Fruit fly (Drosophila melanogaster) whole organism, embryonic: ENCODE data around the gene CG17224.

Experiments
- ATbp ChIP-seq: fragments of 200-800 bp; sonication (Bioruptor generic); optimal IDR thresholded peaks from 2 replicates; lab custom pipeline; 2017; ENCODE audit warnings: missing biosample characterization, mild to moderate bottlenecking, missing genetic modification characterization, missing genetic modification reagents
- Asciz ChIP-seq: fragments of 200-800 bp; sonication (Bioruptor generic); optimal IDR thresholded peaks from 2 replicates; lab custom pipeline; 2017; ENCODE audit warnings: missing biosample characterization, mild to moderate bottlenecking, missing genetic modification characterization, missing genetic modification reagents
- Bgb ChIP-seq: fragments of 200-800 bp; sonication (Bioruptor generic); IDR thresholded peaks from 2 replicates; pipeline ENCODE4 v1.3.6; 2022; ENCODE audit warnings: missing biosample characterization, missing genetic modification characterization; ENCODE audit not compliant: partially characterized antibody
- Blimp-1 ChIP-seq: fragments of 200-800 bp; sonication (Bioruptor generic); optimal IDR thresholded peaks from 3 replicates; lab custom pipeline; 2018; ENCODE audit warnings: missing biosample characterization, missing genetic modification characterization, mild to moderate bottlenecking, moderate library complexity, missing genetic modification reagents
- CG10267 ChIP-seq: fragments of 200-800 bp; sonication (Bioruptor generic); optimal IDR thresholded peaks from 2 replicates; lab custom pipeline; 2018; ENCODE audit warnings: missing biosample characterization, mild to moderate bottlenecking, missing genetic modification characterization, moderate library complexity
- CG10979 ChIP-seq: fragments of 200-800 bp; sonication (Bioruptor generic); optimal IDR thresholded peaks from 2 replicates; lab custom pipeline; 2018; ENCODE audit warnings: missing biosample characterization, mild to moderate bottlenecking, missing genetic modification characterization, moderate library complexity
- CG11247 ChIP-seq: fragments of 200-800 bp; sonication (Bioruptor generic); IDR thresholded peaks from 2 replicates; pipeline ENCODE4 v1.3.6; 2022; ENCODE audit warnings: missing biosample characterization, missing genetic modification characterization
- CG11560 ChIP-seq: fragments of 200-800 bp; sonication (Bioruptor generic); IDR thresholded peaks from 3 replicates; pipeline ENCODE4 v1.3.6; 2022; ENCODE audit warnings: missing biosample characterization, missing genetic modification characterization
- CG1233 ChIP-seq: fragments of 200-800 bp; sonication (Bioruptor generic); optimal IDR thresholded peaks from 4 replicates; lab custom pipeline; 2018; ENCODE audit warnings: missing biosample characterization, mild to moderate bottlenecking, missing genetic modification characterization
- CG12942 ChIP-seq: fragments of 200-800 bp; sonication (Bioruptor generic); optimal IDR thresholded peaks from 3 replicates; lab custom pipeline; 2016; ENCODE audit warnings: missing biosample characterization, missing genetic modification characterization
- CG13624 ChIP-seq: fragments of 200-800 bp; sonication (Bioruptor generic); optimal IDR thresholded peaks from 2 replicates; lab custom pipeline; 2016; ENCODE audit warnings: missing biosample characterization, missing genetic modification characterization
- CG15011 ChIP-seq: fragments of 200-800 bp; sonication (Bioruptor generic); optimal IDR thresholded peaks from 3 replicates; lab custom pipeline; 2018; ENCODE audit warnings: missing biosample characterization, mild to moderate bottlenecking, missing genetic modification characterization
- CG1792 ChIP-seq: fragments of 200-800 bp; sonication (Bioruptor generic); optimal IDR thresholded peaks from 2 replicates; lab custom pipeline; 2016; ENCODE audit warnings: missing biosample characterization, missing genetic modification characterization
- CG31441 ChIP-seq: fragments of 200-800 bp; sonication (Bioruptor generic); IDR thresholded peaks from 2 replicates; pipeline ENCODE4 v1.3.6; 2022; ENCODE audit warnings: missing biosample characterization, missing genetic modification characterization
- CG33213 ChIP-seq: fragments of 200-800 bp; sonication (Bioruptor generic); optimal IDR thresholded peaks from 3 replicates; lab custom pipeline; 2016; ENCODE audit warnings: missing biosample characterization, missing genetic modification characterization
- CG34376 ChIP-seq: fragments of 200-800 bp; sonication (Bioruptor generic); optimal IDR thresholded peaks from 2 replicates; lab custom pipeline; 2018; ENCODE audit warnings: missing biosample characterization, mild to moderate bottlenecking, missing genetic modification characterization
- CG4282 ChIP-seq: fragments of 200-800 bp; sonication (Bioruptor generic); optimal IDR thresholded peaks from 2 replicates; lab custom pipeline; 2016; ENCODE audit warnings: missing biosample characterization, missing genetic modification characterization
- CG4424 ChIP-seq: fragments of 200-800 bp; sonication (Bioruptor generic); optimal IDR thresholded peaks from 3 replicates; lab custom pipeline; 2016; ENCODE audit warnings: missing biosample characterization, missing genetic modification characterization
- CG7987 ChIP-seq: fragments of 200-800 bp; sonication (Bioruptor generic); optimal IDR thresholded peaks from 2 replicates; lab custom pipeline; 2018; ENCODE audit warnings: missing biosample characterization, mild to moderate bottlenecking, missing genetic modification characterization, moderate library complexity
- CG9609 ChIP-seq: fragments of 200-800 bp; sonication (Bioruptor generic); optimal IDR thresholded peaks from 3 replicates; lab custom pipeline; 2016; ENCODE audit warnings: missing biosample characterization, missing genetic modification characterization
- Doc2 ChIP-seq: fragments of 200-800 bp; sonication (Bioruptor generic); IDR thresholded peaks from 2 replicates; pipeline ENCODE4 v1.3.6; 2022; ENCODE audit warnings: missing biosample characterization, missing genetic modification characterization
- Gug ChIP-seq: fragments of 200-800 bp; sonication (Bioruptor generic); IDR thresholded peaks from 4 replicates; pipeline ENCODE4 v1.3.6; 2022; ENCODE audit warnings: missing biosample characterization, missing genetic modification characterization
- H15 ChIP-seq: fragments of 200-800 bp; sonication (Bioruptor generic); IDR thresholded peaks from 3 replicates; pipeline ENCODE4 v1.3.6; 2022; ENCODE audit warnings: missing biosample characterization, missing genetic modification characterization
- Hmx ChIP-seq: fragments of 200-800 bp; sonication (Bioruptor generic); optimal IDR thresholded peaks from 2 replicates; lab custom pipeline; 2016; ENCODE audit warnings: missing biosample characterization, missing genetic modification characterization
- Hr3 ChIP-seq: fragments of 200-800 bp; sonication (Bioruptor generic); optimal IDR thresholded peaks from 3 replicates; lab custom pipeline; 2016; ENCODE audit warnings: missing biosample characterization, missing genetic modification characterization
- Hr78 ChIP-seq, 2 experiments: fragments of 200-800 bp in 1 of 2; fragments of >200 bp in 1 of 2; sonication (Bioruptor generic) in 1 of 2; optimal IDR thresholded peaks; 2 replicates each; lab custom pipeline; 2017 to 2019; ENCODE audit warnings: missing biosample characterization in 2 of 2, missing genetic modification characterization in 2 of 2, mild to moderate bottlenecking in 1 of 2, moderate library complexity in 1 of 2
- Kr ChIP-seq: fragments of 200-800 bp; sonication (Bioruptor generic); optimal IDR thresholded peaks from 2 replicates; lab custom pipeline; 2017; ENCODE audit warnings: missing biosample characterization, mild to moderate bottlenecking, missing genetic modification characterization
- Lim3 ChIP-seq: fragments of 200-800 bp; sonication (Bioruptor generic); IDR thresholded peaks from 2 replicates; pipeline ENCODE4 v1.3.6; 2022; ENCODE audit warnings: missing biosample characterization, missing genetic modification characterization
- Poxn ChIP-seq: fragments of 200-800 bp; sonication (Bioruptor generic); IDR thresholded peaks from 2 replicates; pipeline ENCODE4 v1.3.6; 2022; ENCODE audit warnings: missing biosample characterization, missing genetic modification characterization
- Sin3A ChIP-seq: fragments of >200 bp; optimal IDR thresholded peaks from 2 replicates; lab custom pipeline; 2018
- ab ChIP-seq: fragments of 200-800 bp; sonication (Bioruptor generic); optimal IDR thresholded peaks from 2 replicates; lab custom pipeline; 2016; ENCODE audit warnings: missing biosample characterization, missing genetic modification characterization
- bab2 ChIP-seq: fragments of 200-800 bp; sonication (Bioruptor generic); optimal IDR thresholded peaks from 2 replicates; lab custom pipeline; 2016; ENCODE audit warnings: missing biosample characterization, missing genetic modification characterization
- cas ChIP-seq: fragments of 200-800 bp; sonication (Bioruptor generic); IDR thresholded peaks from 2 replicates; pipeline ENCODE4 v1.3.6; 2022; ENCODE audit warnings: missing biosample characterization, missing genetic modification characterization
- chinmo ChIP-seq: fragments of 200-800 bp; sonication (Bioruptor generic); IDR thresholded peaks from 4 replicates; pipeline ENCODE4 v1.3.6; 2022; ENCODE audit warnings: missing biosample characterization, missing genetic modification characterization; ENCODE audit not compliant: partially characterized antibody
- crol ChIP-seq: fragments of 200-800 bp; sonication (Bioruptor generic); IDR thresholded peaks from 2 replicates; pipeline ENCODE4 v1.3.6; 2022; ENCODE audit warnings: missing biosample characterization, missing genetic modification characterization
- danr ChIP-seq: fragments of 200-800 bp; sonication (Bioruptor generic); IDR thresholded peaks from 2 replicates; pipeline ENCODE4 v1.3.6; 2022; ENCODE audit warnings: missing biosample characterization, missing genetic modification characterization
- dm ChIP-seq: fragments of 200-800 bp; sonication (Bioruptor generic); optimal IDR thresholded peaks from 3 replicates; lab custom pipeline; 2016; ENCODE audit warnings: missing biosample characterization, missing genetic modification characterization
- fd102C ChIP-seq: fragments of 200-800 bp; sonication (Bioruptor generic); optimal IDR thresholded peaks from 2 replicates; lab custom pipeline; 2018; ENCODE audit warnings: missing biosample characterization, mild to moderate bottlenecking, missing genetic modification characterization, moderate library complexity
- fd96Cb ChIP-seq: fragments of 200-800 bp; sonication (Bioruptor generic); optimal IDR thresholded peaks from 2 replicates; lab custom pipeline; 2018; ENCODE audit warnings: missing biosample characterization, mild to moderate bottlenecking, missing genetic modification characterization, moderate library complexity
- kni ChIP-seq: fragments of 200-800 bp; sonication (Bioruptor generic); optimal IDR thresholded peaks from 3 replicates; lab custom pipeline; 2017; ENCODE audit warnings: mild to moderate bottlenecking, missing biosample characterization, missing genetic modification reagents, missing genetic modification characterization
- nau ChIP-seq: fragments of 200-800 bp; sonication (Bioruptor generic); optimal IDR thresholded peaks from 3 replicates; lab custom pipeline; 2017; ENCODE audit warnings: missing biosample characterization, mild to moderate bottlenecking, missing genetic modification characterization, missing genetic modification reagents
- onecut ChIP-seq: fragments of 200-800 bp; sonication (Bioruptor generic); IDR thresholded peaks from 2 replicates; pipeline ENCODE4 v1.3.6; 2022; ENCODE audit warnings: missing biosample characterization, missing genetic modification characterization
- ranshi ChIP-seq: fragments of 200-800 bp; sonication (Bioruptor generic); IDR thresholded peaks from 2 replicates; pipeline ENCODE4 v1.3.6; 2022; ENCODE audit warnings: missing biosample characterization, missing genetic modification characterization
- rib ChIP-seq: fragments of 200-800 bp; sonication (Bioruptor generic); IDR thresholded peaks from 2 replicates; pipeline ENCODE4 v1.3.6; 2022; ENCODE audit warnings: missing biosample characterization, missing genetic modification characterization
- row ChIP-seq: fragments of 200-800 bp; sonication (Bioruptor generic); IDR thresholded peaks from 3 replicates; pipeline ENCODE4 v1.3.6; 2022; ENCODE audit warnings: missing biosample characterization, missing genetic modification characterization
- sc ChIP-seq, 3 experiments: fragments of >200 bp in 2 of 3; fragments of 200-800 bp in 1 of 3; sonication (Bioruptor generic) in 1 of 3; optimal IDR thresholded peaks; 2 replicates in 2 of 3; 3 replicates in 1 of 3; lab custom pipeline; 2017; ENCODE audit warnings: mild to moderate bottlenecking in 1 of 3, missing biosample characterization in 1 of 3, missing genetic modification characterization in 1 of 3, missing genetic modification reagents in 1 of 3
- shn ChIP-seq: fragments of 200-800 bp; sonication (Bioruptor generic); optimal IDR thresholded peaks from 3 replicates; lab custom pipeline; 2016; ENCODE audit warnings: missing biosample characterization, missing genetic modification characterization
- ssp ChIP-seq: fragments of 200-800 bp; sonication (Bioruptor generic); IDR thresholded peaks from 2 replicates; pipeline ENCODE4 v1.3.6; 2022; ENCODE audit warnings: missing biosample characterization, missing genetic modification characterization
- sug ChIP-seq: fragments of 200-800 bp; optimal IDR thresholded peaks from 2 replicates; lab custom pipeline; 2019; ENCODE audit warnings: missing biosample characterization, mild to moderate bottlenecking, missing genetic modification characterization, moderate library complexity
- trem ChIP-seq: fragments of 200-800 bp; optimal IDR thresholded peaks from 3 replicates; lab custom pipeline; 2019; ENCODE audit warnings: missing biosample characterization, mild to moderate bottlenecking, missing genetic modification characterization, moderate library complexity

Gene CG17224

DNA sequence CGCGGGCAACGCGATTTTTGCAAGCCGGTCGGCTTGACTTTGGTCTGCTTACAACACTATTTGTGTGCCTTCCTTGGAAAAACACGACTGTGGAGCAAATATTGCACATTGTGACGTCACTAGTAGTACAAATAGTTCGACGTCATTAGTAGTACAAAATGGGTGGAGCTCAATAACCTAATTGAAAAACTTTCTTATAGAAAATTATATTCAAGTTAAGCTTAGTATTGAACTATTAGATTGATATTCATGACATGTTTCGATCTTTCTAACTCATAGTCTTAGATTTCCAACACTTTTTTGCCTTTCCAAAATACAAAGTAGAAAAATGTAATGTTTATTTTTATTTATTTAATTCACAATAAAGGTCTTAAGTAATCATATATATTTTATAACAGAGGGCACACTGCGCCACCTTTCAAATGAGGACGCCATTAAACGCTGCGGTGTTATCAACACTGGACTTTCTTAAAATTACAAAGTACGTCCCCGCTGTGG is 45.6 kb downstream of the CG17224 start, which contains the start of the genes Rrp1 and gammaTub23C (continued):
- TF ChIP-seq ab (peak; percentile 48), ranshi (GFP tag; lab: Robert Waterston, UW) (peak; percentile 80), H15 (GFP tag; lab: Robert Waterston, UW) (peak; percentile 74; the same call in 2 of the 3 replicates), CG7987 (peak; percentile 19), chinmo (GFP tag; lab: Robert Waterston, UW) (no peak), danr (GFP tag; lab: Robert Waterston, UW) (peak; percentile 47; the same call in 1 of the 2 replicates), onecut (peak; percentile 62), rib (GFP tag; lab: Robert Waterston, UW) (peak; percentile 67; the same call in 1 of the 2 replicates), nau (no peak), CG1792 (GFP tag; lab: Kevin White, UChicago) (peak; percentile 56), dm (peak; percentile 40), trem (tag; lab: Kevin White, UChicago) (peak; percentile 90), Sin3A (peak; percentile 75), fd96Cb (tag; lab: Kevin White, UChicago) (peak; percentile 90), CG10267 (tag; lab: Kevin White, UChicago) (peak; percentile 97), bab2 (GFP tag; lab: Kevin White, UChicago) (peak; percentile 63), CG33213 (GFP tag; lab: Kevin White, UChicago) (peak; percentile 34), Hr78 (GFP tag; optimal IDR thresholded peaks at IDR 0.05; lab: Kevin White, UChicago) (peak in 1 of 2 experiments; percentile 71), kni (GFP tag; lab: Kevin White, UChicago) (peak; percentile 85), CG10979 (tag; lab: Kevin White, UChicago) (peak; percentile 89), sug (tag; lab: Kevin White, UChicago) (peak; percentile 91), Blimp-1 (GFP tag; lab: Kevin White, UChicago) (peak; percentile 80), Poxn (peak; percentile 53), CG9609 (peak; percentile 77), fd102C (GFP tag; lab: Kevin White, UChicago) (peak; percentile 54), Doc2 (GFP tag; lab: Robert Waterston, UW) (peak; percentile 77; the same call in 1 of the 2 replicates), CG34376 (GFP tag; lab: Kevin White, UChicago) (peak; percentile 81), Kr (GFP tag; lab: Kevin White, UChicago) (no peak), ATbp (GFP tag; lab: Kevin White, UChicago) (peak; percentile 75), shn (GFP tag; lab: Kevin White, UChicago) (peak; percentile 58), Hmx (peak; percentile 63), ssp (GFP tag; lab: Robert Waterston, UW) (peak; percentile 80), CG11560 (tag; lab: Robert Waterston, UW) (peak; percentile 76), crol (no peak), Hr3 (GFP tag; lab: Kevin White, UChicago) (peak; percentile 94), CG13624 (peak; percentile 73), CG4282 (GFP tag; lab: Kevin White, UChicago) (no peak), Lim3 (GFP tag; lab: Robert Waterston, UW) (peak; percentile 68; the same call in 1 of the 2 replicates), cas (GFP tag; lab: Robert Waterston, UW) (peak; percentile 60; the same call in 1 of the 2 replicates), CG15011 (peak; percentile 87), row (peak; percentile 93), CG4424 (GFP tag; lab: Kevin White, UChicago) (peak; percentile 95), CG11247 (peak; percentile 66), CG1233 (GFP tag; lab: Kevin White, UChicago) (peak; percentile 92), CG31441 (GFP tag; lab: Robert Waterston, UW) (peak; percentile 94), Gug (peak; percentile 88), CG12942 (GFP tag; lab: Kevin White, UChicago) (peak; percentile 88), Bgb (GFP tag; lab: Robert Waterston, UW) (no peak), Asciz (peak; percentile 81), sc (optimal IDR thresholded peaks at IDR 0.05; lab: Kevin White, UChicago) (no peak), sc (GFP tag; optimal IDR thresholded peaks at IDR 0.05; lab: Kevin White, UChicago) (peak; percentile 92)
